Fruit fly (Drosophila melanogaster): ENCODE results near the gene CG13950.

The CG13950 gene

DNA sequence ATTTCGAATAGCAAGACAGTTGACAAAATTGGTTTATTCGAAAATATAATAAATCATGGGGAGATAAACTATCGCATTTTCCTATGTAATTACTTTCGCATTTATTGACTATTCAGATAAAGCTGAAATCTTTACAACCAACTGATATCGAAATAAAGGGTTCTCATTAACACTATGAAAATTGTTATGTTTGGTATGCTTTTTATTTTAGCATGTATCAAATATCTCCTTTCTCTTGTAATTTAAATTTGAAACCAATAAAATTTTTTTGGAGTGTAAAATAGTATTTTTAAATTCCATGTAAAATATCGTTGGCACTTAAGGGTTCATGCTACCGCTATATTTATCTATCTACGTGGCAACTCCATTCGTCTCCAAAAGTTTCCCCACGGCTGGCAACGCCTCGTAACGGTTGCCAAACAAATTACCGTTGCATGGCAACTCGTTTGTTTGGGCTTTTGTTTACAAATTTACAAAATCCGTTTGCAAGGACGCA is 4.9 kb upstream of the CG13950 start, which contains the start of gene CG13949 (continued):
- peak; percentile 63 for TF ChIP-seq trem (tag; optimal IDR thresholded peaks at IDR 0.05)
- no peak for TF ChIP-seq sc (optimal IDR thresholded peaks at IDR 0.05)
- TF ChIP-seq sc (GFP tag; optimal IDR thresholded peaks at IDR 0.05) = no peak
- TF ChIP-seq oc (tag; optimal IDR thresholded peaks at IDR 0.05) = peak; percentile 60
- TF ChIP-seq CG8290 (GFP tag; optimal IDR thresholded peaks at IDR 0.05) = peak; percentile 49
- TF ChIP-seq CG8290 (tag; optimal IDR thresholded peaks at IDR 0.05) = peak in 1 of 2 experiments; percentile 80
- peak; percentile 70 for TF ChIP-seq CG18599 (GFP tag; optimal IDR thresholded peaks at IDR 0.05)
- peak; percentile 63 for TF ChIP-seq Opbp (GFP tag; IDR thresholded peaks at IDR 0.05; ENCODE audit: partially characterized antibody)
- TF ChIP-seq psq (GFP tag; optimal IDR thresholded peaks at IDR 0.05) = no peak
- no peak for TF ChIP-seq CG17912 (GFP tag; optimal IDR thresholded peaks at IDR 0.05)
- TF ChIP-seq NFAT (GFP tag; IDR thresholded peaks at IDR 0.05) = peak; percentile 79
- TF ChIP-seq CG12219 (GFP tag; optimal IDR thresholded peaks at IDR 0.05) = peak; percentile 22
- TF ChIP-seq CG2202 (tag; optimal IDR thresholded peaks at IDR 0.05) = peak; percentile 11
- TF ChIP-seq unpg (GFP tag; optimal IDR thresholded peaks at IDR 0.05) = peak; percentile 70
- TF ChIP-seq HmgZ (tag; optimal IDR thresholded peaks at IDR 0.05) = peak; percentile 85
- peak; percentile 85 for TF ChIP-seq zf30C (GFP tag; optimal IDR thresholded peaks at IDR 0.05)
- TF ChIP-seq CG4424 (GFP tag; optimal IDR thresholded peaks at IDR 0.05) = peak; percentile 44
- TF ChIP-seq CG15269 (tag; optimal IDR thresholded peaks at IDR 0.05) = peak; percentile 72
- peak; percentile 26 for TF ChIP-seq CG10654 (GFP tag; optimal IDR thresholded peaks at IDR 0.05)
- TF ChIP-seq crol (GFP tag; IDR thresholded peaks at IDR 0.05) = no peak
- peak; percentile 56 for TF ChIP-seq knrl (GFP tag; IDR thresholded peaks at IDR 0.05; ENCODE audit: partially characterized antibody)
- TF ChIP-seq BtbVII (GFP tag; optimal IDR thresholded peaks at IDR 0.05) = peak; percentile 42
- no peak for TF ChIP-seq D (optimal IDR thresholded peaks at IDR 0.05)
- TF ChIP-seq D (GFP tag; optimal IDR thresholded peaks at IDR 0.05) = peak; percentile 19
- TF ChIP-seq CG17186 (GFP tag; optimal IDR thresholded peaks at IDR 0.05) = no peak
- TF ChIP-seq Dfd (GFP tag; optimal IDR thresholded peaks at IDR 0.05) = no peak
- TF ChIP-seq gce (GFP tag; IDR thresholded peaks at IDR 0.05) = 0 out of 3 replicates have a peak, but pooled peaks have one; percentile 64
- TF ChIP-seq CG8478 (optimal IDR thresholded peaks at IDR 0.05) = peak; percentile 17
- peak; percentile 4 for TF ChIP-seq Camta (GFP tag; optimal IDR thresholded peaks at IDR 0.05)
- TF ChIP-seq amos (GFP tag; IDR thresholded peaks at IDR 0.05; ENCODE audit: partially characterized antibody) = peak; percentile 56
- peak; percentile 76 for TF ChIP-seq dysf (GFP tag; IDR thresholded peaks at IDR 0.05)
- peak; percentile 71 for TF ChIP-seq CG33213 (GFP tag; optimal IDR thresholded peaks at IDR 0.05)
- TF ChIP-seq CG17612 (GFP tag; IDR thresholded peaks at IDR 0.05) = no peak
- peak; percentile 0 for TF ChIP-seq Six4 (GFP tag; optimal IDR thresholded peaks at IDR 0.05)
- TF ChIP-seq CG13894 (tag; optimal IDR thresholded peaks at IDR 0.05) = peak; percentile 63
- peak; percentile 47; the same call in 1 of the 2 replicates for TF ChIP-seq seq (GFP tag; IDR thresholded peaks at IDR 0.05)
- TF ChIP-seq CG11560 (tag; IDR thresholded peaks at IDR 0.05) = 0 out of 3 replicates have a peak, but pooled peaks have one; percentile 47
- TF ChIP-seq nmo (GFP tag; optimal IDR thresholded peaks at IDR 0.05) = peak; percentile 59
- peak; percentile 73 for TF ChIP-seq CG17328 (GFP tag; IDR thresholded peaks at IDR 0.05)
- peak; percentile 73 for TF ChIP-seq CG1603 (tag; optimal IDR thresholded peaks at IDR 0.05)
- TF ChIP-seq zen2 (GFP tag; IDR thresholded peaks at IDR 0.05; ENCODE audit: partially characterized antibody) = no peak
- peak; percentile 78 for TF ChIP-seq ranshi (GFP tag; IDR thresholded peaks at IDR 0.05)
- no peak for TF ChIP-seq Hr39 (optimal IDR thresholded peaks at IDR 0.05)
- TF ChIP-seq CG17802 (tag; optimal IDR thresholded peaks at IDR 0.05) = no peak
- TF ChIP-seq org-1 (GFP tag; optimal IDR thresholded peaks at IDR 0.05) = no peak
- peak; percentile 41 for TF ChIP-seq salm (tag; optimal IDR thresholded peaks at IDR 0.05)
- TF ChIP-seq MBD-R2 (GFP tag; IDR thresholded peaks at IDR 0.05) = peak; percentile 82
- peak; percentile 55 for TF ChIP-seq CG14710 (tag; optimal IDR thresholded peaks at IDR 0.05)
- TF ChIP-seq ac (GFP tag; optimal IDR thresholded peaks at IDR 0.05) = no peak
- TF ChIP-seq sim (GFP tag; IDR thresholded peaks at IDR 0.05) = no peak
- TF ChIP-seq klu (GFP tag; IDR thresholded peaks at IDR 0.05) = peak; percentile 47; the same call in 1 of the 2 replicates
- peak; percentile 55 for TF ChIP-seq Fer1 (GFP tag; optimal IDR thresholded peaks at IDR 0.05)

Data from whole organism, embryonic.